Fruit fly (Drosophila melanogaster): ENCODE results near the gene CG11768.

CG11768 gene

dm6 chr3R:8742661-8743060 is 25.3 kb downstream of the CG11768 start:
- TF ChIP-seq insv (optimal IDR thresholded peaks at IDR 0.05) (no peak), Myc (optimal IDR thresholded peaks at IDR 0.05) (no peak), Sin3A (optimal IDR thresholded peaks at IDR 0.05) (no peak), h (optimal IDR thresholded peaks at IDR 0.05) (no peak), ttk (optimal IDR thresholded peaks at IDR 0.05) (no peak), psq (optimal IDR thresholded peaks at IDR 0.05) (no peak)

- TF ChIP-seq h (optimal IDR thresholded peaks at IDR 0.05) (no peak), Myc (optimal IDR thresholded peaks at IDR 0.05) (no peak), Sin3A (optimal IDR thresholded peaks at IDR 0.05) (no peak), ttk (optimal IDR thresholded peaks at IDR 0.05) (no peak), insv (optimal IDR thresholded peaks at IDR 0.05) (no peak), psq (optimal IDR thresholded peaks at IDR 0.05) (no peak)
Observed at dm6 chr3R:8741941-8742340, 26.1 kb downstream of the CG11768 start.

dm6 chr3R:8741248-8741647 is 26.8 kb downstream of the CG11768 start:
- TF ChIP-seq insv (optimal IDR thresholded peaks at IDR 0.05) (no peak), psq (optimal IDR thresholded peaks at IDR 0.05) (no peak), h (optimal IDR thresholded peaks at IDR 0.05) (no peak), Sin3A (optimal IDR thresholded peaks at IDR 0.05) (no peak), Myc (optimal IDR thresholded peaks at IDR 0.05) (no peak), ttk (optimal IDR thresholded peaks at IDR 0.05) (no peak)

dm6 chr3R:8740118-8740517 is 27.9 kb downstream of the CG11768 start:
- TF ChIP-seq insv (optimal IDR thresholded peaks at IDR 0.05) (no peak), ttk (optimal IDR thresholded peaks at IDR 0.05) (no peak), Myc (optimal IDR thresholded peaks at IDR 0.05) (no peak), h (optimal IDR thresholded peaks at IDR 0.05) (no peak), Sin3A (optimal IDR thresholded peaks at IDR 0.05) (no peak), psq (optimal IDR thresholded peaks at IDR 0.05) (no peak)

- TF ChIP-seq h (optimal IDR thresholded peaks at IDR 0.05) = no peak
Observed at dm6 chr3R:8739161-8739783, 28.7 kb downstream of the CG11768 start.

dm6 chr3R:8731597-8732263 is 36.3 kb downstream of the CG11768 start, which contains the start of the genes M1BP and CG8202:
M1BP (minus strand) TSS chr3R:8731698.
CG8202 (plus strand) TSS chr3R:8732091.
- TF ChIP-seq insv (optimal IDR thresholded peaks at IDR 0.05) (no peak), Myc (optimal IDR thresholded peaks at IDR 0.05) (no peak), psq (optimal IDR thresholded peaks at IDR 0.05) (no peak), ttk (optimal IDR thresholded peaks at IDR 0.05) (no peak), Sin3A (optimal IDR thresholded peaks at IDR 0.05) (no peak), h (optimal IDR thresholded peaks at IDR 0.05) (no peak)

dm6 chr3R:8729542-8729941 is 38.5 kb downstream of the CG11768 start, which contains the start of gene ranshi:
ranshi (minus strand) TSS chr3R:8729693.
- TF ChIP-seq Sin3A (optimal IDR thresholded peaks at IDR 0.05) (no peak), ttk (optimal IDR thresholded peaks at IDR 0.05) (no peak), psq (optimal IDR thresholded peaks at IDR 0.05) (no peak), insv (optimal IDR thresholded peaks at IDR 0.05) (no peak), h (optimal IDR thresholded peaks at IDR 0.05) (no peak), Myc (optimal IDR thresholded peaks at IDR 0.05) (no peak)

- TF ChIP-seq insv (optimal IDR thresholded peaks at IDR 0.05) = no peak
- TF ChIP-seq h (optimal IDR thresholded peaks at IDR 0.05) = no peak
- no peak for TF ChIP-seq psq (optimal IDR thresholded peaks at IDR 0.05)
- no peak for TF ChIP-seq Sin3A (optimal IDR thresholded peaks at IDR 0.05)
- no peak for TF ChIP-seq Myc (optimal IDR thresholded peaks at IDR 0.05)
- TF ChIP-seq ttk (optimal IDR thresholded peaks at IDR 0.05) = no peak
Observed at dm6 chr3R:8726632-8727031, 41.4 kb downstream of the CG11768 start, which contains the start of gene CG8159. CG8159 (plus strand) TSS chr3R:8726854.

- TF ChIP-seq psq (optimal IDR thresholded peaks at IDR 0.05) (no peak), Sin3A (optimal IDR thresholded peaks at IDR 0.05) (no peak), ttk (optimal IDR thresholded peaks at IDR 0.05) (no peak), h (optimal IDR thresholded peaks at IDR 0.05) (no peak), Myc (optimal IDR thresholded peaks at IDR 0.05) (no peak), insv (optimal IDR thresholded peaks at IDR 0.05) (no peak)
Observed at dm6 chr3R:8725179-8725578, 42.8 kb downstream of the CG11768 start, which contains the start of gene ouib. ouib (plus strand) TSS chr3R:8725479.

dm6 chr3R:8722962-8723548 is 44.9 kb downstream of the CG11768 start, which contains the start of gene nom:
nom (plus strand) TSS chr3R:8723174.
- TF ChIP-seq Myc (optimal IDR thresholded peaks at IDR 0.05) = no peak
- TF ChIP-seq insv (optimal IDR thresholded peaks at IDR 0.05) = no peak
- TF ChIP-seq h (optimal IDR thresholded peaks at IDR 0.05) = no peak
- TF ChIP-seq ttk (optimal IDR thresholded peaks at IDR 0.05) = no peak
- no peak for TF ChIP-seq psq (optimal IDR thresholded peaks at IDR 0.05)
- TF ChIP-seq Sin3A (optimal IDR thresholded peaks at IDR 0.05) = no peak

dm6 chr3R:8721071-8721470 is 46.9 kb downstream of the CG11768 start, which contains the start of gene CG8136:
CG8136 (plus strand) TSS chr3R:8721371.
- no peak for TF ChIP-seq Myc (optimal IDR thresholded peaks at IDR 0.05)
- no peak for TF ChIP-seq insv (optimal IDR thresholded peaks at IDR 0.05)
- TF ChIP-seq Sin3A (optimal IDR thresholded peaks at IDR 0.05) = no peak
- TF ChIP-seq ttk (optimal IDR thresholded peaks at IDR 0.05) = no peak
- TF ChIP-seq h (optimal IDR thresholded peaks at IDR 0.05) = no peak
- no peak for TF ChIP-seq psq (optimal IDR thresholded peaks at IDR 0.05)

- TF ChIP-seq ttk (optimal IDR thresholded peaks at IDR 0.05) (no peak), insv (optimal IDR thresholded peaks at IDR 0.05) (no peak), Myc (optimal IDR thresholded peaks at IDR 0.05) (no peak), Sin3A (optimal IDR thresholded peaks at IDR 0.05) (no peak), psq (optimal IDR thresholded peaks at IDR 0.05) (no peak), h (optimal IDR thresholded peaks at IDR 0.05) (no peak)
Observed at dm6 chr3R:8718898-8719297, 49.1 kb downstream of the CG11768 start, which contains the start of gene CG11760. CG11760 (plus strand) TSS chr3R:8719198.
